Worm (Caenorhabditis elegans) whole organism, L1 larva: ENCODE measurements around the gene C06A1.6.

Experiments
- elt-2 ChIP-seq: sonication (generic microtip); optimal IDR thresholded peaks from 2 replicates; lab custom pipeline; 2016; ENCODE audit warnings: missing genetic modification characterization, mild to moderate bottlenecking, inconsistent platforms, missing compliant biosample characterization, missing genetic modification reagents
- isw-1 ChIP-seq: fragments of 200-800 bp; sonication (Bioruptor generic); IDR thresholded peaks from 2 replicates; pipeline ENCODE4 v1.3.6; 2022; ENCODE audit warnings: missing genetic modification characterization, missing compliant biosample characterization
- lsy-2 ChIP-seq, 2 experiments: fragments of 150-350 bp; optimal IDR thresholded peaks; 2 replicates each; lab custom pipeline; 2014; ENCODE audit warnings: missing biosample characterization in 2 of 2, missing genetic modification characterization in 2 of 2
- mep-1 ChIP-seq: fragments of 150-350 bp; optimal IDR thresholded peaks from 2 replicates; lab custom pipeline; 2014; ENCODE audit warnings: missing biosample characterization, missing genetic modification characterization
- nhr-12 ChIP-seq: sonication (generic microtip); optimal IDR thresholded peaks from 2 replicates; lab custom pipeline; 2017; ENCODE audit warnings: missing biosample characterization, missing genetic modification characterization
- nhr-237 ChIP-seq: fragments of 150-350 bp; optimal IDR thresholded peaks from 2 replicates; lab custom pipeline; 2014; ENCODE audit warnings: missing biosample characterization, missing genetic modification characterization
- nhr-77 ChIP-seq: fragments of 150-350 bp; optimal IDR thresholded peaks from 2 replicates; lab custom pipeline; 2014; ENCODE audit warnings: missing biosample characterization, missing genetic modification characterization
- snpc-4 ChIP-seq: fragments of 150-350 bp; optimal IDR thresholded peaks from 2 replicates; lab custom pipeline; 2014; ENCODE audit warnings: missing biosample characterization, missing genetic modification characterization

ce11 chrII:10543457-10544137 lies 20.9 kb downstream of the C06A1.6 start:
- TF ChIP-seq nhr-77 (tag; lab: Kevin White, UChicago) (no peak), elt-2 (tag; lab: Kevin White, UChicago) (no peak), nhr-12 (tag; lab: Kevin White, UChicago) (no peak), nhr-237 (no peak), lsy-2 (tag; optimal IDR thresholded peaks at IDR 0.05; lab: Kevin White, UChicago) (no peak), mep-1 (tag; lab: Kevin White, UChicago) (peak; percentile 6), snpc-4 (tag; lab: Kevin White, UChicago) (no peak), isw-1 (GFP tag; lab: Robert Waterston, UW) (no peak)
